Worm (Caenorhabditis elegans) whole organism, L1 larva: ENCODE results near the gene mrpl-16.

ENCODE experiments used
- ces-1 ChIP-seq: fragments of 150-350 bp; optimal IDR thresholded peaks from 2 replicates; lab custom pipeline; 2014; ENCODE audit warnings: missing biosample characterization, missing genetic modification reagents, missing genetic modification characterization
- dsc-1 ChIP-seq: sonication (generic microtip); optimal IDR thresholded peaks from 2 replicates; lab custom pipeline; 2016; ENCODE audit warnings: mild to moderate bottlenecking, missing genetic modification characterization, missing compliant biosample characterization
- fos-1 ChIP-seq: fragments of 150-350 bp; optimal IDR thresholded peaks from 2 replicates; lab custom pipeline; 2014; ENCODE audit warnings: missing biosample characterization, missing genetic modification characterization
- nhr-77 ChIP-seq: fragments of 150-350 bp; optimal IDR thresholded peaks from 2 replicates; lab custom pipeline; 2014; ENCODE audit warnings: missing biosample characterization, missing genetic modification characterization
- nhr-90 ChIP-seq: sonication (generic microtip); optimal IDR thresholded peaks from 2 replicates; lab custom pipeline; 2016; ENCODE audit warnings: mild to moderate bottlenecking, missing genetic modification characterization, missing compliant biosample characterization; ENCODE audit not compliant: poor library complexity
- ztf-4 ChIP-seq: fragments of 150-350 bp; optimal IDR thresholded peaks from 2 replicates; lab custom pipeline; 2014; ENCODE audit warnings: missing biosample characterization, missing genetic modification characterization

DNA sequence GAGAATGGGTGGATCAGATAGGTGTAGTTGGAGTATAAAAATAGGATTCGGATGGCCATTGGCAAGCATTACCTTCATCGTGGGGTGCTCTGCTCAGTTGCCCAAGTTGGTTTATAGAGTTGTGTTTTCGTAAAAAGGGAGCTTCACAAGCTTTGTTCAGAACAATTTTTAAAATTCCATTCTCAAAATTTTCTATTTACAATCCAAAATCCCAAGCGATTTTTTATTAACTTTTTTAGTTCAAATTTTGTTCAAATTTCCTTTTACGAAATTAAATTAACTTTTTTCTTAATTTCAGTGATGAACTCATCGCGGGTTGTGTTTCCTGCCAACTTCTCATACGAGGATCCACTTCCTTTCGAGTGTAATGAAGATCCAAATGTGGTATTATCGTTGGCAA is 26.7 kb upstream of the mrpl-16 start, which contains the start of gene srg-10:
- no peak for TF ChIP-seq ztf-4 (tag; lab: Kevin White, UChicago)
- TF ChIP-seq nhr-77 (tag; lab: Kevin White, UChicago), result no peak
- no peak for TF ChIP-seq fos-1 (tag; lab: Kevin White, UChicago)
- no peak for TF ChIP-seq nhr-90 (tag; lab: Kevin White, UChicago)
- no peak for TF ChIP-seq dsc-1 (tag; lab: Kevin White, UChicago)
- TF ChIP-seq ces-1, result no peak
